Worm (Caenorhabditis elegans): ENCODE results near the gene sru-42.

DNA sequence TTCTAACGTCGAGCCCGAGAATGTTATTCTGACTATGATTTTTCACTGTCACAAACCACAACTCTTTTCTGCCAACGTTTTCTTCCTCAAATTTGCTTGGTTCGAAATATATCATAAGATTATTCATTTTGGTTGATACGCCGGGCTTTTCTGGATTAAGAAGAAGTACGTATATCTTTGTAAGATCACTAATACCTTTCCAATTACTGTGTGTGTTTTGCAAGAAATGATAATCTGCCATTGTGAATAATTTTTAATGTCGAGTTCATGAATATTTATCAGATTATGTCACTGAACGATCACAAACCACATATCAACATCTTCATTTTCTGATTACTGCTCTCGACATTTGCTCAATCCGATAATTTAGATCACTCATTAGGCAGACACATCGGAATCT is 35.3 kb downstream of the sru-42 start, which contains the start of gene nhr-196:
- TF ChIP-seq lim-6 (tag; optimal IDR thresholded peaks at IDR 0.05) (no peak), ceh-34 (tag; optimal IDR thresholded peaks at IDR 0.05) (no peak), pha-4 (tag; optimal IDR thresholded peaks at IDR 0.05) (no peak), ttx-3 (tag; optimal IDR thresholded peaks at IDR 0.05) (no peak), fkh-10 (GFP tag; optimal IDR thresholded peaks at IDR 0.05) (no peak), ceh-22 (tag; optimal IDR thresholded peaks at IDR 0.05) (no peak), tbx-2 (tag; optimal IDR thresholded peaks at IDR 0.05) (no peak), pros-1 (tag; optimal IDR thresholded peaks at IDR 0.05) (no peak), ama-1 (optimal IDR thresholded peaks at IDR 0.05) (no peak), lin-11 (tag; optimal IDR thresholded peaks at IDR 0.05) (no peak), nhr-11 (tag; optimal IDR thresholded peaks at IDR 0.05) (no peak), hlh-6 (tag; optimal IDR thresholded peaks at IDR 0.05) (no peak), hlh-30 (tag; optimal IDR thresholded peaks at IDR 0.05; ENCODE audit: insufficient read depth) (no peak)

Measured in whole organism, late embryonic.